Fruit fly (Drosophila melanogaster) whole organism, prepupa: ENCODE measurements around the gene sick.

Experiments
- Blimp-1 ChIP-seq: fragments of 200-800 bp; sonication (Bioruptor generic); optimal IDR thresholded peaks from 3 replicates; lab custom pipeline; 2017; ENCODE audit warnings: missing biosample characterization, missing genetic modification characterization, mild to moderate bottlenecking, moderate library complexity, missing genetic modification reagents
- CG16779 ChIP-seq: fragments of 200-800 bp; sonication (Bioruptor generic); optimal IDR thresholded peaks from 3 replicates; lab custom pipeline; 2017; ENCODE audit warnings: missing biosample characterization, mild to moderate bottlenecking, missing genetic modification characterization
- CG3919 ChIP-seq: fragments of 200-800 bp; sonication (Bioruptor generic); optimal IDR thresholded peaks from 3 replicates; lab custom pipeline; 2016; ENCODE audit warnings: missing biosample characterization, missing genetic modification characterization
- CG6808 ChIP-seq: fragments of 200-800 bp; sonication (Bioruptor generic); optimal IDR thresholded peaks from 3 replicates; lab custom pipeline; 2017; ENCODE audit warnings: missing biosample characterization, missing genetic modification characterization, mild to moderate bottlenecking, moderate library complexity, missing genetic modification reagents
- CG8632 ChIP-seq: fragments of 200-800 bp; sonication (Bioruptor generic); optimal IDR thresholded peaks from 3 replicates; lab custom pipeline; 2016; ENCODE audit warnings: missing biosample characterization, missing genetic modification characterization
- Gug ChIP-seq: fragments of 200-800 bp; sonication (Bioruptor generic); IDR thresholded peaks from 2 replicates; pipeline ENCODE4 v1.3.6; 2022; ENCODE audit warnings: missing biosample characterization, missing genetic modification characterization
- Hr4 ChIP-seq: fragments of 200-800 bp; sonication (Bioruptor generic); optimal IDR thresholded peaks from 3 replicates; lab custom pipeline; 2016; ENCODE audit warnings: missing biosample characterization, missing genetic modification characterization
- Met ChIP-seq: fragments of 200-800 bp; sonication (Bioruptor generic); optimal IDR thresholded peaks from 3 replicates; lab custom pipeline; 2016; ENCODE audit warnings: missing biosample characterization, missing genetic modification characterization
- fd59A ChIP-seq: fragments of 200-800 bp; sonication (Bioruptor generic); optimal IDR thresholded peaks from 2 replicates; lab custom pipeline; 2017; ENCODE audit warnings: missing biosample characterization, mild to moderate bottlenecking, missing genetic modification characterization, missing genetic modification reagents
- spab ChIP-seq: fragments of 200-800 bp; sonication (Bioruptor generic); optimal IDR thresholded peaks from 2 replicates; lab custom pipeline; 2017; ENCODE audit warnings: missing biosample characterization, mild to moderate bottlenecking, missing genetic modification characterization, missing genetic modification reagents

dm6 chr2L:19805007-19805406 lies 8.8 kb downstream of the sick start:
- TF ChIP-seq spab (GFP tag; lab: Kevin White, UChicago) (no peak), Gug (GFP tag; lab: Robert Waterston, UW) (no peak), Hr4 (no peak), fd59A (GFP tag; lab: Kevin White, UChicago) (no peak), CG16779 (tag; lab: Kevin White, UChicago) (no peak), Blimp-1 (no peak), Met (GFP tag; lab: Kevin White, UChicago) (no peak), CG8632 (GFP tag; lab: Kevin White, UChicago) (no peak), CG6808 (GFP tag; lab: Kevin White, UChicago) (no peak), CG3919 (GFP tag; lab: Kevin White, UChicago) (no peak)
